Worm (Caenorhabditis elegans) whole organism, L2 larva: ENCODE data around the gene ddx-23.

Source experiments
- C34F6.9 ChIP-seq: fragments of 150-350 bp; optimal IDR thresholded peaks from 2 replicates; lab custom pipeline; 2014; ENCODE audit warnings: missing biosample characterization, missing genetic modification characterization
- F13H6.1 ChIP-seq: sonication (generic microtip); optimal IDR thresholded peaks from 2 replicates; lab custom pipeline; 2016; ENCODE audit warnings: missing genetic modification characterization, missing compliant biosample characterization
- Y55F3AM.14 ChIP-seq: fragments of 200-800 bp; sonication (Bioruptor generic); optimal IDR thresholded peaks from 2 replicates; lab custom pipeline; 2018; ENCODE audit warnings: mild to moderate bottlenecking, missing genetic modification characterization, missing compliant biosample characterization
- ZK546.5 ChIP-seq: sonication (generic microtip); optimal IDR thresholded peaks from 2 replicates; lab custom pipeline; 2017; ENCODE audit warnings: missing biosample characterization, missing genetic modification characterization
- alr-1 ChIP-seq: fragments of 150-350 bp; optimal IDR thresholded peaks from 2 replicates; lab custom pipeline; 2014; ENCODE audit warnings: missing biosample characterization, missing genetic modification characterization
- aly-2 ChIP-seq: fragments of 150-350 bp; optimal IDR thresholded peaks from 2 replicates; lab custom pipeline; 2014; ENCODE audit warnings: missing biosample characterization, missing genetic modification characterization
- ama-1 ChIP-seq: fragments of 150-350 bp; optimal IDR thresholded peaks from 2 replicates; lab custom pipeline; 2018; ENCODE audit warnings: inconsistent platforms
- ceh-82 ChIP-seq: fragments of 150-350 bp; optimal IDR thresholded peaks from 2 replicates; lab custom pipeline; 2014; ENCODE audit warnings: missing biosample characterization, missing genetic modification characterization
- crh-2 ChIP-seq: sonication (generic microtip); optimal IDR thresholded peaks from 2 replicates; lab custom pipeline; 2017; ENCODE audit warnings: missing biosample characterization, missing genetic modification characterization
- dmd-4 ChIP-seq: sonication (generic microtip); optimal IDR thresholded peaks from 2 replicates; lab custom pipeline; 2017; ENCODE audit warnings: missing biosample characterization, missing genetic modification characterization
- egl-27 ChIP-seq: sonication (generic microtip); optimal IDR thresholded peaks from 3 replicates; lab custom pipeline; 2017; ENCODE audit warnings: missing biosample characterization, missing genetic modification reagents, missing genetic modification characterization
- elt-1 ChIP-seq: fragments of 150-350 bp; optimal IDR thresholded peaks from 2 replicates; lab custom pipeline; 2014; ENCODE audit warnings: missing biosample characterization, missing genetic modification characterization
- elt-3 ChIP-seq: sonication (generic microtip); optimal IDR thresholded peaks from 2 replicates; lab custom pipeline; 2017; ENCODE audit warnings: missing biosample characterization, missing genetic modification characterization
- fos-1 ChIP-seq: fragments of 150-350 bp; optimal IDR thresholded peaks from 2 replicates; lab custom pipeline; 2014; ENCODE audit warnings: missing biosample characterization, missing genetic modification characterization
- lin-11 ChIP-seq: fragments of 150-350 bp; sonication (generic microtip); optimal IDR thresholded peaks from 2 replicates; lab custom pipeline; 2014; ENCODE audit warnings: missing biosample characterization, missing genetic modification characterization, inconsistent platforms, mixed read lengths
- lin-13 ChIP-seq: fragments of 150-350 bp; optimal IDR thresholded peaks from 2 replicates; lab custom pipeline; 2014; ENCODE audit warnings: missing biosample characterization, missing genetic modification reagents, missing genetic modification characterization
- lin-39 ChIP-seq: fragments of 150-350 bp; optimal IDR thresholded peaks from 2 replicates; lab custom pipeline; 2014; ENCODE audit warnings: missing biosample characterization, missing genetic modification reagents, missing genetic modification characterization
- lsy-2 ChIP-seq, 2 experiments: fragments of 150-350 bp in 1 of 2; sonication (generic microtip) in 1 of 2; optimal IDR thresholded peaks; 2 replicates each; lab custom pipeline; 2014 to 2017; ENCODE audit warnings: missing biosample characterization in 2 of 2, missing genetic modification characterization in 2 of 2
- mdl-1 ChIP-seq, 2 experiments: fragments of 150-350 bp in 1 of 2; sonication (generic microtip) in 1 of 2; optimal IDR thresholded peaks; 2 replicates each; lab custom pipeline; 2017; ENCODE audit warnings: missing biosample characterization in 2 of 2, missing genetic modification characterization in 2 of 2
- nhr-11 ChIP-seq: fragments of 150-350 bp; optimal IDR thresholded peaks from 2 replicates; lab custom pipeline; 2014; ENCODE audit warnings: missing biosample characterization, missing genetic modification characterization
- nhr-12 ChIP-seq: fragments of 150-350 bp; optimal IDR thresholded peaks from 2 replicates; lab custom pipeline; 2014; ENCODE audit warnings: missing biosample characterization, missing genetic modification characterization
- nhr-129 ChIP-seq: fragments of 150-350 bp; optimal IDR thresholded peaks from 2 replicates; lab custom pipeline; 2014; ENCODE audit warnings: missing biosample characterization, missing genetic modification characterization
- nhr-21 ChIP-seq: fragments of 150-350 bp; optimal IDR thresholded peaks from 2 replicates; lab custom pipeline; 2014; ENCODE audit warnings: missing biosample characterization, missing genetic modification characterization
- nhr-23 ChIP-seq: fragments of 150-350 bp; optimal IDR thresholded peaks from 2 replicates; lab custom pipeline; 2014; ENCODE audit warnings: missing biosample characterization, missing genetic modification reagents, missing genetic modification characterization
- nhr-237 ChIP-seq: fragments of 150-350 bp; optimal IDR thresholded peaks from 2 replicates; lab custom pipeline; 2014; ENCODE audit warnings: missing biosample characterization, missing genetic modification characterization
- nhr-25 ChIP-seq: fragments of 150-350 bp; sonication (generic microtip); optimal IDR thresholded peaks from 3 replicates; lab custom pipeline; 2014; ENCODE audit warnings: missing biosample characterization, missing genetic modification characterization
- nhr-6 ChIP-seq: fragments of 150-350 bp; optimal IDR thresholded peaks from 2 replicates; lab custom pipeline; 2014; ENCODE audit warnings: missing biosample characterization, missing genetic modification characterization
- nhr-77 ChIP-seq: fragments of 150-350 bp; optimal IDR thresholded peaks from 2 replicates; lab custom pipeline; 2014; ENCODE audit warnings: missing biosample characterization, missing genetic modification characterization
- peb-1 ChIP-seq: fragments of 150-350 bp; optimal IDR thresholded peaks from 2 replicates; lab custom pipeline; 2014; ENCODE audit warnings: missing biosample characterization, missing genetic modification characterization
- sem-4 ChIP-seq: fragments of 150-350 bp; optimal IDR thresholded peaks from 2 replicates; lab custom pipeline; 2014; ENCODE audit warnings: missing biosample characterization, missing genetic modification reagents, missing genetic modification characterization
- skn-1 ChIP-seq: sonication (generic microtip); optimal IDR thresholded peaks from 2 replicates; lab custom pipeline; 2017; ENCODE audit warnings: missing biosample characterization, missing genetic modification characterization
- sma-3 ChIP-seq: sonication (generic microtip); optimal IDR thresholded peaks from 2 replicates; lab custom pipeline; 2016; ENCODE audit warnings: missing genetic modification reagents, missing genetic modification characterization, missing compliant biosample characterization
- snpc-4 ChIP-seq: fragments of 150-350 bp; optimal IDR thresholded peaks from 2 replicates; lab custom pipeline; 2014; ENCODE audit warnings: missing biosample characterization, missing genetic modification characterization
- unc-39 ChIP-seq: fragments of 150-350 bp; optimal IDR thresholded peaks from 2 replicates; lab custom pipeline; 2014; ENCODE audit warnings: missing biosample characterization, missing genetic modification characterization
- unc-55 ChIP-seq: fragments of 150-350 bp; sonication (generic microtip); optimal IDR thresholded peaks from 3 replicates; lab custom pipeline; 2014; ENCODE audit warnings: missing biosample characterization, missing genetic modification reagents, missing genetic modification characterization
- unc-62 ChIP-seq: fragments of 150-350 bp; optimal IDR thresholded peaks from 2 replicates; lab custom pipeline; 2014; ENCODE audit warnings: missing biosample characterization, missing genetic modification reagents, missing genetic modification characterization
- zag-1 ChIP-seq: fragments of 150-350 bp; optimal IDR thresholded peaks from 2 replicates; lab custom pipeline; 2014; ENCODE audit warnings: missing biosample characterization, missing genetic modification characterization
- ztf-1 ChIP-seq: fragments of 200-800 bp; sonication (Bioruptor generic); conservative IDR thresholded peaks from 2 replicates; pipeline ENCODE4 v1.3.6; 2022; ENCODE audit warnings: missing genetic modification characterization, missing compliant biosample characterization
- ztf-11 ChIP-seq: sonication (generic microtip); optimal IDR thresholded peaks from 2 replicates; lab custom pipeline; 2017; ENCODE audit warnings: missing biosample characterization, missing genetic modification characterization

The ddx-23 gene

DNA sequence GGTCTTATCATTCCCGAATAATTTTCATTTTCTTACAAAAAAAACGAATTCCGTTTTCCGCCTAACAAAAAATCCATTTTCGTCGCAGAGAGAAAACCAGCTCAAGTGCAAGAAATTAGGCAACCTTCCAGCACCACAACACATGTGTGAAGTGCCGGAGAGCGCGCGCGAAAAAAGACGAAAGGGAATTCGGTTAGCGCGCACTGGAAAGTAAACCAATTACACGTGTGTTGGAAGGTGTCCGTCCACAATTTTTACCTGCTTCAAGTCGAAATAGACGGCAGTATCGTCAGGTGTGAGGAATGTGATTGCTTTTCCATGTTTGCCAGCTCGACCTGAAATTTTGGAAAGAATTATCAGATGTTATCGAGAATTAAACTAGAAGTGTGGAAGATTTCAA is 18.4 kb downstream of the ddx-23 start:
- TF ChIP-seq nhr-237 (tag; lab: Kevin White, UChicago) (no peak), skn-1 (tag; lab: Kevin White, UChicago) (no peak), ama-1 (lab: Kevin White, UChicago) (no peak), ceh-82 (tag; lab: Kevin White, UChicago) (no peak), nhr-6 (tag; lab: Kevin White, UChicago) (no peak), unc-62 (GFP tag; lab: Kevin White, UChicago) (no peak), lsy-2 (tag; optimal IDR thresholded peaks at IDR 0.05; lab: Kevin White, UChicago) (no peak)

DNA sequence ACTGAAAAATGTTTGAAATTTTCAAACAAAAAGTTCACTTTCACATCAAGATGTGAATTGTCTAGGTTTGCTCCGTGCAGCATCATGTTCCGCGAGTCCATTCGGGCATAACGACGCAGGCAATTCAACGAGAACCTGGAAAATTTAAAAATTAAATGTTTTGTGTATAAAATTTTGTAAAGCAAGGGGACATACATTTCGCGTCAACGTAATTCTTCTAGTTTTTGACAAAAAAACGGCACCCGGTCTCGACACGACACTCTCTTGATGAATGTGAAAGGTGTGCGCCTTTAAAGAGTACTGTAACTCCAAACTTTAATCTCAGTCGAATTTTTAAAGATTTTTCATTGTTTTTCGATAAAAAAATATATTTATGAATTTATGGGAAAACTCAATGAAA is 19.0 kb downstream of the ddx-23 start, which contains the start of gene R12B2.6:
R12B2.6 (minus strand) TSS at position 101 of the 400 bp plus-strand sequence.
- TF ChIP-seq sma-3 (GFP tag; lab: Kevin White, UChicago) (no peak), nhr-237 (tag; lab: Kevin White, UChicago) (no peak), unc-55 (GFP tag; lab: Kevin White, UChicago) (no peak), snpc-4 (tag; lab: Kevin White, UChicago) (no peak), ceh-82 (tag; lab: Kevin White, UChicago) (no peak), F13H6.1 (tag; lab: Kevin White, UChicago) (no peak), egl-27 (tag; lab: Kevin White, UChicago) (no peak), dmd-4 (tag; lab: Kevin White, UChicago) (no peak), skn-1 (tag; lab: Kevin White, UChicago) (no peak), Y55F3AM.14 (no peak), lin-13 (no peak), unc-39 (no peak), alr-1 (tag; lab: Kevin White, UChicago) (no peak), crh-2 (tag; lab: Kevin White, UChicago) (no peak), nhr-21 (tag; lab: Kevin White, UChicago) (no peak), elt-3 (tag; lab: Kevin White, UChicago) (no peak), ztf-1 (GFP tag; lab: Robert Waterston, UW) (no peak), lin-39 (no peak), nhr-6 (tag; lab: Kevin White, UChicago) (no peak), nhr-25 (tag; lab: Kevin White, UChicago) (no peak)

DNA sequence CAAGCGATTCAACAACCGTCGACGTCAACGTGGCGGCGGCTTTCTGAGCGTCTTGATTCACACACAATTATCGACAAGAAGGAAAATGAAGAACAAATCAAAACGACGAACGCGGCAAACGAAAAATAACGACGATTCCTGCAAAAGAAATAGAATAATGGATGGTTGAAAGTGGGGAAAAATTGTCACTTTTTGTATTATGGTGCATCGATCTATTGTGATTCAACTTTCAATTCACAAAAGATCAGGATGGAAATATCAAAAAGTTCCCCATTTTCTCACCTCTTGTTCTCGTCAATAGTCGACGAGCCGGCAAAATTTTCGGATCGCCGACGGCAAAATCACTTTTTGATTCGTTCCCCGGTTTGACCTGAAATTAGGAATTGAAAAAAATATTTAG is 19.7 kb downstream of the ddx-23 start, which contains the start of the genes R12B2.13 and mdt-15:
R12B2.13 (minus strand) TSS at position 101 of the 400 bp plus-strand sequence.
mdt-15 (minus strand) TSS at position 376 of the 400 bp plus-strand sequence.
- TF ChIP-seq crh-2 (tag; lab: Kevin White, UChicago) (no peak), nhr-6 (tag; lab: Kevin White, UChicago) (no peak), nhr-12 (tag; lab: Kevin White, UChicago) (no peak), nhr-129 (tag; lab: Kevin White, UChicago) (no peak), fos-1 (no peak), elt-1 (tag; lab: Kevin White, UChicago) (no peak), dmd-4 (tag; lab: Kevin White, UChicago) (no peak), nhr-11 (no peak), Y55F3AM.14 (no peak), nhr-21 (tag; lab: Kevin White, UChicago) (no peak), nhr-77 (tag; lab: Kevin White, UChicago) (no peak), lin-11 (tag; lab: Kevin White, UChicago) (no peak), nhr-237 (tag; lab: Kevin White, UChicago) (no peak), unc-62 (GFP tag; lab: Kevin White, UChicago) (no peak), lin-13 (no peak)

DNA sequence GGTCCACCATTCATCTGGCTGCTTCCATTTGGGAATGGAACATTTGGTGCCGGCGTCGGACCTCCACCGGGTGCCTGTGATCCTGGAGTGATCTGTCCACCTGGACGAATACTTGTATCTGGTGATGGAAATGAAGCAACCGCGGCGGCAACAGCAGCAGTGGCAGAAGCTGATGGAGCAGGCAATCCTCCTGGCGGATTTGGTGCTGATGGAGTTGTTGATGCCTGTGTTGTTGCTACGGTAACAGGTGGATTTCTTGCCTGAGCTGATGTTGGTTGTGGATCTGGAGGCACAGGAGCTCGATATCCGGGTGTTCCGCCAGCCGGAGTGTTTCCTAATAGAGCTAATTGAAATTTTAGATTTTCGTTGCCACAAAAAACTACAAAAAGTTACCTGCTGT is 20.6 kb downstream of the ddx-23 start:
- TF ChIP-seq skn-1 (tag; lab: Kevin White, UChicago), result no peak
- no peak for TF ChIP-seq lsy-2 (tag; optimal IDR thresholded peaks at IDR 0.05; lab: Kevin White, UChicago)
- TF ChIP-seq nhr-23 (tag; lab: Kevin White, UChicago), result no peak
- TF ChIP-seq C34F6.9 (tag; lab: Kevin White, UChicago), result no peak

DNA sequence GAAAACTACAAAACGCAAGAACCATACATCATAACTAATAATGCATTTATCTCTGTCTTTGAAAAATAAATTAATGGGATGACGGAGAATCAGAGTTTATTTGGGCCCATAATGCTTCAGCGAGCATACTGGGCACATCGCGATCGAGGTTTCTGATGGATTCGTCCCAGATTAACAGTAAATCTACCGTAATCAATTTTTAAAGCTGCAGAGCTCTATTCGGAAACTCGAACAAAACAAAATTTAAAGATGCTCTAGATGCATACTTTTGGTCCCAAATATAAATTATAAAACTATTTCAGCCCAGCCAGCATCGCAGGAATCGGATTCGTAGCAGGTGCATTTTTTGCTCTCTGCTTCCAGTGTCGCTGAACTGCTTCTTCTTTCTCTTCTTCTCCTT is 25.0 kb downstream of the ddx-23 start:
- TF ChIP-seq nhr-23 (tag; lab: Kevin White, UChicago), result no peak
- TF ChIP-seq crh-2 (tag; lab: Kevin White, UChicago), result no peak
- TF ChIP-seq F13H6.1 (tag; lab: Kevin White, UChicago), result no peak
- TF ChIP-seq unc-55 (GFP tag; lab: Kevin White, UChicago), result no peak
- no peak for TF ChIP-seq ama-1 (lab: Kevin White, UChicago)
- no peak for TF ChIP-seq aly-2 (tag; lab: Kevin White, UChicago)
- TF ChIP-seq ztf-11, result no peak
- no peak for TF ChIP-seq peb-1
- TF ChIP-seq nhr-21 (tag; lab: Kevin White, UChicago), result no peak
- no peak for TF ChIP-seq nhr-6 (tag; lab: Kevin White, UChicago)
- no peak for TF ChIP-seq ztf-1 (GFP tag; lab: Robert Waterston, UW)
- no peak for TF ChIP-seq ZK546.5 (tag; lab: Kevin White, UChicago)
- no peak for TF ChIP-seq nhr-237 (tag; lab: Kevin White, UChicago)
- TF ChIP-seq mdl-1 (tag; optimal IDR thresholded peaks at IDR 0.05; lab: Kevin White, UChicago), result no peak
- TF ChIP-seq C34F6.9 (tag; lab: Kevin White, UChicago), result no peak
- TF ChIP-seq nhr-25 (tag; lab: Kevin White, UChicago), result no peak
- TF ChIP-seq sem-4 (tag; lab: Kevin White, UChicago), result no peak
- no peak for TF ChIP-seq elt-1 (tag; lab: Kevin White, UChicago)
- no peak for TF ChIP-seq zag-1 (tag; lab: Kevin White, UChicago)
